Worm (Caenorhabditis elegans) whole organism, L3 larva: ENCODE measurements around the gene ZK816.1.

ENCODE experiments used
- ceh-16 ChIP-seq: sonication (generic microtip); optimal IDR thresholded peaks from 2 replicates; lab custom pipeline; 2017; ENCODE audit warnings: missing biosample characterization, missing genetic modification characterization
- ceh-82 ChIP-seq: fragments of 150-350 bp; optimal IDR thresholded peaks from 2 replicates; lab custom pipeline; 2014; ENCODE audit warnings: missing biosample characterization, missing genetic modification characterization
- ceh-9 ChIP-seq: sonication (generic microtip); optimal IDR thresholded peaks from 2 replicates; lab custom pipeline; 2018; ENCODE audit warnings: missing biosample characterization, missing genetic modification characterization
- egl-27 ChIP-seq: sonication (generic microtip); optimal IDR thresholded peaks from 4 replicates; lab custom pipeline; 2017; ENCODE audit warnings: missing biosample characterization, missing genetic modification reagents, missing genetic modification characterization
- egl-5 ChIP-seq: fragments of 150-350 bp; optimal IDR thresholded peaks from 2 replicates; lab custom pipeline; 2017; ENCODE audit warnings: missing biosample characterization, missing genetic modification reagents, missing genetic modification characterization, inconsistent platforms
- elt-1 ChIP-seq: fragments of 150-350 bp; optimal IDR thresholded peaks from 2 replicates; lab custom pipeline; 2014; ENCODE audit warnings: missing biosample characterization, missing genetic modification characterization
- elt-2 ChIP-seq: sonication (generic microtip); optimal IDR thresholded peaks from 2 replicates; lab custom pipeline; 2016; ENCODE audit warnings: missing genetic modification reagents, mild to moderate bottlenecking, missing genetic modification characterization, missing compliant biosample characterization
- fkh-10 ChIP-seq: sonication (generic microtip); optimal IDR thresholded peaks from 2 replicates; lab custom pipeline; 2017; ENCODE audit warnings: missing biosample characterization, missing genetic modification reagents, missing genetic modification characterization
- fos-1 ChIP-seq: fragments of 150-350 bp; optimal IDR thresholded peaks from 2 replicates; lab custom pipeline; 2014; ENCODE audit warnings: missing biosample characterization, missing genetic modification characterization
- hmg-11 ChIP-seq: sonication (generic microtip); optimal IDR thresholded peaks from 2 replicates; lab custom pipeline; 2016; ENCODE audit warnings: missing genetic modification characterization, missing compliant biosample characterization
- jun-1 ChIP-seq: fragments of 150-350 bp; optimal IDR thresholded peaks from 2 replicates; lab custom pipeline; 2014; ENCODE audit warnings: missing biosample characterization, missing genetic modification reagents, missing genetic modification characterization
- lin-15B ChIP-seq: fragments of 150-350 bp; optimal IDR thresholded peaks from 2 replicates; lab custom pipeline; 2014; ENCODE audit warnings: missing biosample characterization, missing genetic modification characterization
- lin-39 ChIP-seq: fragments of 150-350 bp; optimal IDR thresholded peaks from 2 replicates; lab custom pipeline; 2018; ENCODE audit warnings: missing biosample characterization, missing genetic modification reagents, missing genetic modification characterization
- nfya-1 ChIP-seq: sonication (generic microtip); optimal IDR thresholded peaks from 2 replicates; lab custom pipeline; 2017; ENCODE audit warnings: missing genetic modification characterization, mild to moderate bottlenecking, missing compliant biosample characterization, antibody characterized with exemption, moderate library complexity; ENCODE audit not compliant: insufficient read depth
- nhr-11 ChIP-seq: fragments of 150-350 bp; optimal IDR thresholded peaks from 2 replicates; lab custom pipeline; 2014; ENCODE audit warnings: missing biosample characterization, missing genetic modification characterization
- nhr-237 ChIP-seq: fragments of 150-350 bp; optimal IDR thresholded peaks from 2 replicates; lab custom pipeline; 2014; ENCODE audit warnings: missing biosample characterization, missing genetic modification characterization
- nhr-25 ChIP-seq: sonication (generic microtip); optimal IDR thresholded peaks from 2 replicates; lab custom pipeline; 2017; ENCODE audit warnings: missing biosample characterization, missing genetic modification characterization
- nhr-43 ChIP-seq: sonication (generic microtip); optimal IDR thresholded peaks from 2 replicates; lab custom pipeline; 2016; ENCODE audit warnings: mild to moderate bottlenecking, missing genetic modification characterization, missing compliant biosample characterization; ENCODE audit not compliant: poor library complexity, severe bottlenecking
- nhr-67 ChIP-seq: fragments of 150-350 bp; optimal IDR thresholded peaks from 2 replicates; lab custom pipeline; 2014; ENCODE audit warnings: missing biosample characterization, missing genetic modification characterization
- nhr-76 ChIP-seq: fragments of 150-350 bp; sonication (generic microtip); optimal IDR thresholded peaks from 5 replicates; lab custom pipeline; 2014; ENCODE audit warnings: missing biosample characterization, missing genetic modification characterization
- pha-4 ChIP-seq: fragments of 150-350 bp; optimal IDR thresholded peaks from 2 replicates; lab custom pipeline; 2014; ENCODE audit warnings: missing biosample characterization, missing genetic modification reagents, missing genetic modification characterization
- pqm-1 ChIP-seq: fragments of 150-350 bp; optimal IDR thresholded peaks from 2 replicates; lab custom pipeline; 2017; ENCODE audit warnings: missing biosample characterization, missing genetic modification characterization, inconsistent platforms
- snpc-4 ChIP-seq: fragments of 150-350 bp; optimal IDR thresholded peaks from 2 replicates; lab custom pipeline; 2014; ENCODE audit warnings: missing biosample characterization, missing genetic modification characterization
- tbx-2 ChIP-seq: sonication (generic microtip); optimal IDR thresholded peaks from 2 replicates; lab custom pipeline; 2016; ENCODE audit warnings: mild to moderate bottlenecking, missing genetic modification characterization, missing compliant biosample characterization
- unc-39 ChIP-seq: sonication (generic microtip); optimal IDR thresholded peaks from 4 replicates; lab custom pipeline; 2017; ENCODE audit warnings: missing biosample characterization, missing genetic modification characterization
- unc-62 ChIP-seq: fragments of 150-350 bp; sonication (generic microtip); optimal IDR thresholded peaks from 4 replicates; lab custom pipeline; 2014; ENCODE audit warnings: missing biosample characterization, missing genetic modification reagents, missing genetic modification characterization
- ztf-11 ChIP-seq: fragments of 150-350 bp; optimal IDR thresholded peaks from 2 replicates; lab custom pipeline; 2014; ENCODE audit warnings: missing biosample characterization, missing genetic modification characterization
- ztf-4 ChIP-seq: fragments of 150-350 bp; optimal IDR thresholded peaks from 2 replicates; lab custom pipeline; 2014; ENCODE audit warnings: missing biosample characterization, missing genetic modification characterization

The ZK816.1 gene

ce11 chrX:3313939-3314338 lies 37.6 kb upstream of the ZK816.1 start:
- TF ChIP-seq tbx-2 (no peak), pha-4 (no peak), nhr-76 (tag; lab: Kevin White, UChicago) (no peak), egl-5 (no peak), unc-62 (GFP tag; lab: Kevin White, UChicago) (no peak), hmg-11 (no peak), snpc-4 (tag; lab: Kevin White, UChicago) (no peak), ztf-4 (tag; lab: Kevin White, UChicago) (no peak), ztf-11 (tag; lab: Kevin White, UChicago) (no peak), nhr-237 (no peak), jun-1 (tag; lab: Kevin White, UChicago) (no peak), nhr-11 (tag; lab: Kevin White, UChicago) (no peak), nhr-25 (tag; lab: Kevin White, UChicago) (no peak)

ce11 chrX:3315014-3315413 lies 36.5 kb upstream of the ZK816.1 start, which contains the start of gene ddr-2:
Gene ddr-2 (plus strand): TSS chrX:3315314.
- TF ChIP-seq lin-15B (no peak), fkh-10 (GFP tag; lab: Kevin White, UChicago) (no peak), nhr-237 (no peak), nhr-25 (tag; lab: Kevin White, UChicago) (no peak), lin-39 (no peak), egl-5 (no peak), unc-39 (tag; lab: Kevin White, UChicago) (no peak), jun-1 (tag; lab: Kevin White, UChicago) (no peak), unc-62 (GFP tag; lab: Kevin White, UChicago) (no peak), nhr-76 (tag; lab: Kevin White, UChicago) (no peak), nhr-67 (tag; lab: Kevin White, UChicago) (no peak), ceh-16 (tag; lab: Kevin White, UChicago) (no peak), nhr-43 (tag; lab: Kevin White, UChicago) (no peak), egl-27 (no peak)

- peak; percentile 53 for TF ChIP-seq egl-5
- no peak for TF ChIP-seq tbx-2
These were observed 35.4 kb upstream of the ZK816.1 start for ce11 chrX:3315891-3316657.

ce11 chrX:3316830-3317229 lies 34.7 kb upstream of the ZK816.1 start:
- no peak for TF ChIP-seq nfya-1 (tag; lab: Kevin White, UChicago)

ce11 chrX:3326175-3326574 lies 25.3 kb upstream of the ZK816.1 start, which contains the start of gene F11D5.6:
Gene F11D5.6 (minus strand): TSS chrX:3326275.
- TF ChIP-seq fos-1 (no peak), pha-4 (no peak), nhr-67 (tag; lab: Kevin White, UChicago) (no peak), unc-39 (tag; lab: Kevin White, UChicago) (no peak), ceh-82 (no peak)

ce11 chrX:3332824-3333223 lies 18.7 kb upstream of the ZK816.1 start, which contains the start of gene F11D5.1:
Gene F11D5.1 (plus strand): TSS chrX:3333124.
- no peak for TF ChIP-seq nhr-76 (tag; lab: Kevin White, UChicago)
- TF ChIP-seq elt-2 = no peak
- TF ChIP-seq egl-5 = no peak
- TF ChIP-seq fos-1 = no peak

ce11 chrX:3334115-3334514 lies 17.4 kb upstream of the ZK816.1 start:
- TF ChIP-seq ceh-9 (tag; lab: Kevin White, UChicago) (no peak), lin-39 (no peak), pha-4 (peak; percentile 39), elt-2 (peak; percentile 95), pqm-1 (peak; percentile 87)

ce11 chrX:3339882-3340281 lies 11.6 kb upstream of the ZK816.1 start:
- TF ChIP-seq pqm-1 = no peak
- no peak for TF ChIP-seq elt-1 (tag; lab: Kevin White, UChicago)
